Worm (Caenorhabditis elegans) whole organism, L2 larva: ENCODE results near the gene sulp-4.

Source experiments
- F13H6.1 ChIP-seq: sonication (generic microtip); optimal IDR thresholded peaks from 2 replicates; lab custom pipeline; 2016; ENCODE audit warnings: missing genetic modification characterization, missing compliant biosample characterization
- aly-2 ChIP-seq: fragments of 150-350 bp; optimal IDR thresholded peaks from 2 replicates; lab custom pipeline; 2014; ENCODE audit warnings: missing biosample characterization, missing genetic modification characterization
- ama-1 ChIP-seq: fragments of 150-350 bp; optimal IDR thresholded peaks from 2 replicates; lab custom pipeline; 2018; ENCODE audit warnings: inconsistent platforms
- elt-3 ChIP-seq: sonication (generic microtip); optimal IDR thresholded peaks from 2 replicates; lab custom pipeline; 2017; ENCODE audit warnings: missing biosample characterization, missing genetic modification characterization
- fos-1 ChIP-seq: fragments of 150-350 bp; optimal IDR thresholded peaks from 2 replicates; lab custom pipeline; 2014; ENCODE audit warnings: missing biosample characterization, missing genetic modification characterization
- mab-5 ChIP-seq: fragments of 150-350 bp; optimal IDR thresholded peaks from 2 replicates; lab custom pipeline; 2014; ENCODE audit warnings: missing biosample characterization, missing genetic modification characterization
- mdl-1 ChIP-seq, 2 experiments: fragments of 150-350 bp in 1 of 2; sonication (generic microtip) in 1 of 2; optimal IDR thresholded peaks; 2 replicates each; lab custom pipeline; 2017; ENCODE audit warnings: missing biosample characterization in 2 of 2, missing genetic modification characterization in 2 of 2
- nhr-11 ChIP-seq: fragments of 150-350 bp; optimal IDR thresholded peaks from 2 replicates; lab custom pipeline; 2014; ENCODE audit warnings: missing biosample characterization, missing genetic modification characterization
- nhr-129 ChIP-seq: fragments of 150-350 bp; optimal IDR thresholded peaks from 2 replicates; lab custom pipeline; 2014; ENCODE audit warnings: missing biosample characterization, missing genetic modification characterization
- nhr-6 ChIP-seq: fragments of 150-350 bp; optimal IDR thresholded peaks from 2 replicates; lab custom pipeline; 2014; ENCODE audit warnings: missing biosample characterization, missing genetic modification characterization
- skn-1 ChIP-seq: sonication (generic microtip); optimal IDR thresholded peaks from 2 replicates; lab custom pipeline; 2017; ENCODE audit warnings: missing biosample characterization, missing genetic modification characterization
- snpc-4 ChIP-seq: fragments of 150-350 bp; optimal IDR thresholded peaks from 2 replicates; lab custom pipeline; 2014; ENCODE audit warnings: missing biosample characterization, missing genetic modification characterization
- ztf-11 ChIP-seq: sonication (generic microtip); optimal IDR thresholded peaks from 2 replicates; lab custom pipeline; 2017; ENCODE audit warnings: missing biosample characterization, missing genetic modification characterization

- TF ChIP-seq elt-3 (tag; lab: Kevin White, UChicago) (no peak), nhr-6 (no peak), mdl-1 (tag; optimal IDR thresholded peaks at IDR 0.05; lab: Kevin White, UChicago) (no peak), nhr-11 (no peak), mab-5 (tag; lab: Kevin White, UChicago) (no peak), ztf-11 (no peak), F13H6.1 (tag; lab: Kevin White, UChicago) (no peak), snpc-4 (tag; lab: Kevin White, UChicago) (no peak), ama-1 (lab: Kevin White, UChicago) (no peak), aly-2 (tag; lab: Kevin White, UChicago) (no peak), fos-1 (tag; lab: Kevin White, UChicago) (no peak), nhr-129 (no peak), skn-1 (no peak)
Measured at ce11 chrV:11879732-11880131, 4.6 kb downstream of the sulp-4 start, which contains the start of gene sulp-5.
